Fruit fly (Drosophila melanogaster) whole organism: ENCODE measurements around the gene ntc.

Source experiments
- CG8478 ChIP-seq: fragments of >200 bp; optimal IDR thresholded peaks from 2 replicates; lab custom pipeline; 2018; ENCODE audit warnings: inconsistent platforms
- Dll ChIP-seq: fragments of >200 bp; optimal IDR thresholded peaks from 2 replicates; lab custom pipeline; 2017
- EcR ChIP-seq, 2 experiments: fragments of >200 bp; optimal IDR thresholded peaks; 2 replicates each; lab custom pipeline; 2017; ENCODE audit warnings: missing biosample characterization in 2 of 2, missing genetic modification characterization in 2 of 2, missing genetic modification reagents in 2 of 2
- pan ChIP-seq: fragments of >200 bp; optimal IDR thresholded peaks from 2 replicates; lab custom pipeline; 2017
- psq ChIP-seq: fragments of >200 bp; optimal IDR thresholded peaks from 2 replicates; lab custom pipeline; 2017

dm6 chr3L:3797681-3798080 is 8.6 kb downstream of the ntc start:
- no peak for TF ChIP-seq Dll (lab: Kevin White, UChicago)
- TF ChIP-seq EcR (GFP tag; optimal IDR thresholded peaks at IDR 0.05; lab: Kevin White, UChicago): no peak
- no peak for TF ChIP-seq CG8478 (lab: Kevin White, UChicago)
- no peak for TF ChIP-seq pan (lab: Kevin White, UChicago)
- no peak for TF ChIP-seq psq
